Fruit fly (Drosophila melanogaster) whole organism, embryonic: ENCODE results near the gene sws.

Source experiments
- ATbp ChIP-seq: fragments of 200-800 bp; sonication (Bioruptor generic); optimal IDR thresholded peaks from 2 replicates; lab custom pipeline; 2017; ENCODE audit warnings: missing biosample characterization, mild to moderate bottlenecking, missing genetic modification characterization, missing genetic modification reagents
- CG10654 ChIP-seq: fragments of 200-800 bp; sonication (Bioruptor generic); optimal IDR thresholded peaks from 2 replicates; lab custom pipeline; 2016; ENCODE audit warnings: missing biosample characterization, missing genetic modification characterization
- CG12219 ChIP-seq: fragments of 200-800 bp; sonication (Bioruptor generic); optimal IDR thresholded peaks from 3 replicates; lab custom pipeline; 2018; ENCODE audit warnings: missing biosample characterization, mild to moderate bottlenecking, missing genetic modification characterization
- CG14965 ChIP-seq: fragments of 200-800 bp; sonication (Bioruptor generic); optimal IDR thresholded peaks from 2 replicates; lab custom pipeline; 2016; ENCODE audit warnings: missing biosample characterization, missing genetic modification characterization, borderline replicate concordance
- CG15011 ChIP-seq: fragments of 200-800 bp; sonication (Bioruptor generic); optimal IDR thresholded peaks from 3 replicates; lab custom pipeline; 2018; ENCODE audit warnings: missing biosample characterization, mild to moderate bottlenecking, missing genetic modification characterization
- CG1529 ChIP-seq: fragments of 200-800 bp; sonication (Bioruptor generic); optimal IDR thresholded peaks from 3 replicates; lab custom pipeline; 2018; ENCODE audit warnings: missing biosample characterization, missing genetic modification characterization
- CG18619 ChIP-seq: fragments of 200-800 bp; sonication (Bioruptor generic); optimal IDR thresholded peaks from 3 replicates; lab custom pipeline; 2017; ENCODE audit warnings: missing biosample characterization, mild to moderate bottlenecking, missing genetic modification characterization
- CG2712 ChIP-seq: fragments of 200-800 bp; optimal IDR thresholded peaks from 3 replicates; lab custom pipeline; 2019; ENCODE audit warnings: missing biosample characterization, mild to moderate bottlenecking, missing genetic modification characterization, moderate library complexity
- CG2875 ChIP-seq: fragments of 200-800 bp; sonication (Bioruptor generic); optimal IDR thresholded peaks from 2 replicates; lab custom pipeline; 2017; ENCODE audit warnings: missing biosample characterization, mild to moderate bottlenecking, missing genetic modification characterization, missing genetic modification reagents
- CG2889 ChIP-seq: fragments of 200-800 bp; sonication (Bioruptor generic); IDR thresholded peaks from 3 replicates; pipeline ENCODE4 v1.3.6; 2022; ENCODE audit warnings: missing biosample characterization, missing genetic modification characterization
- CG3065 ChIP-seq: fragments of 200-800 bp; sonication (Bioruptor generic); optimal IDR thresholded peaks from 2 replicates; lab custom pipeline; 2016; ENCODE audit warnings: missing biosample characterization, missing genetic modification characterization
- CG32532 ChIP-seq: fragments of 200-800 bp; sonication (Bioruptor generic); IDR thresholded peaks from 2 replicates; pipeline ENCODE4 v1.3.6; 2022; ENCODE audit warnings: missing biosample characterization, missing genetic modification characterization
- CG42726 ChIP-seq: fragments of 200-800 bp; sonication (Bioruptor generic); IDR thresholded peaks from 2 replicates; pipeline ENCODE4 v1.3.6; 2022; ENCODE audit warnings: missing biosample characterization, missing genetic modification characterization; ENCODE audit not compliant: partially characterized antibody
- CG5953 ChIP-seq: fragments of 200-800 bp; sonication (Bioruptor generic); IDR thresholded peaks from 2 replicates; pipeline ENCODE4 v1.3.6; 2022; ENCODE audit warnings: missing biosample characterization, missing genetic modification characterization
- CG6813 ChIP-seq: fragments of 200-800 bp; sonication (Bioruptor generic); optimal IDR thresholded peaks from 2 replicates; lab custom pipeline; 2017; ENCODE audit warnings: missing biosample characterization, missing genetic modification characterization, mild to moderate bottlenecking, moderate library complexity, missing genetic modification reagents
- CG8089 ChIP-seq: fragments of 200-800 bp; sonication (Bioruptor generic); optimal IDR thresholded peaks from 3 replicates; lab custom pipeline; 2016; ENCODE audit warnings: missing biosample characterization, missing genetic modification characterization
- CG8281 ChIP-seq: fragments of 200-800 bp; sonication (Bioruptor generic); optimal IDR thresholded peaks from 2 replicates; lab custom pipeline; 2018; ENCODE audit warnings: missing biosample characterization, mild to moderate bottlenecking, missing genetic modification characterization, moderate library complexity
- CG8478 ChIP-seq: fragments of >200 bp; optimal IDR thresholded peaks from 2 replicates; lab custom pipeline; 2018
- CoRest ChIP-seq: fragments of 200-800 bp; sonication (Bioruptor generic); optimal IDR thresholded peaks from 3 replicates; lab custom pipeline; 2018; ENCODE audit warnings: missing biosample characterization, mild to moderate bottlenecking, missing genetic modification characterization, moderate library complexity
- Deaf1 ChIP-seq: fragments of 200-800 bp; optimal IDR thresholded peaks from 3 replicates; lab custom pipeline; 2019; ENCODE audit warnings: missing biosample characterization, mild to moderate bottlenecking, missing genetic modification characterization, moderate library complexity
- Fer3 ChIP-seq: fragments of 200-800 bp; sonication (Bioruptor generic); optimal IDR thresholded peaks from 2 replicates; lab custom pipeline; 2018; ENCODE audit warnings: missing biosample characterization, mild to moderate bottlenecking, missing genetic modification characterization, moderate library complexity
- HmgD ChIP-seq: fragments of 200-800 bp; sonication (Bioruptor generic); optimal IDR thresholded peaks from 3 replicates; lab custom pipeline; 2016; ENCODE audit warnings: missing biosample characterization, missing genetic modification characterization
- Lhr ChIP-seq: fragments of 200-800 bp; sonication (Bioruptor generic); optimal IDR thresholded peaks from 3 replicates; lab custom pipeline; 2017; ENCODE audit warnings: mild to moderate bottlenecking, missing biosample characterization, missing genetic modification reagents, missing genetic modification characterization
- Max ChIP-seq: fragments of 200-800 bp; sonication (Bioruptor generic); optimal IDR thresholded peaks from 2 replicates; lab custom pipeline; 2016; ENCODE audit warnings: missing biosample characterization, mild to moderate bottlenecking, missing genetic modification characterization
- Mes4 ChIP-seq: fragments of 200-800 bp; sonication (Bioruptor generic); optimal IDR thresholded peaks from 2 replicates; lab custom pipeline; 2016; ENCODE audit warnings: missing biosample characterization, missing genetic modification characterization
- Rfx ChIP-seq: fragments of 200-800 bp; sonication (Bioruptor generic); IDR thresholded peaks from 2 replicates; pipeline ENCODE4 v1.3.6; 2022; ENCODE audit warnings: missing biosample characterization, missing genetic modification characterization
- Scr ChIP-seq: fragments of 200-800 bp; sonication (Bioruptor generic); IDR thresholded peaks from 2 replicates; pipeline ENCODE4 v1.3.6; 2022; ENCODE audit warnings: missing biosample characterization, missing genetic modification characterization; ENCODE audit not compliant: partially characterized antibody
- Ssrp ChIP-seq: fragments of 200-800 bp; sonication (Bioruptor generic); optimal IDR thresholded peaks from 2 replicates; lab custom pipeline; 2018; ENCODE audit warnings: missing biosample characterization, mild to moderate bottlenecking, missing genetic modification characterization, moderate library complexity
- Taf1 ChIP-seq: fragments of 200-800 bp; sonication (Bioruptor generic); IDR thresholded peaks from 2 replicates; pipeline ENCODE4 v1.3.6; 2022; ENCODE audit warnings: missing biosample characterization, missing genetic modification characterization
- ab ChIP-seq: fragments of 200-800 bp; sonication (Bioruptor generic); optimal IDR thresholded peaks from 2 replicates; lab custom pipeline; 2016; ENCODE audit warnings: missing biosample characterization, missing genetic modification characterization
- bigmax ChIP-seq: fragments of 200-800 bp; sonication (Bioruptor generic); optimal IDR thresholded peaks from 2 replicates; lab custom pipeline; 2018; ENCODE audit warnings: missing biosample characterization, mild to moderate bottlenecking, missing genetic modification characterization
- bowl ChIP-seq: fragments of 200-800 bp; sonication (Bioruptor generic); IDR thresholded peaks from 2 replicates; pipeline ENCODE4 v1.3.6; 2022; ENCODE audit warnings: missing biosample characterization, missing genetic modification characterization
- caup ChIP-seq: fragments of 200-800 bp; sonication (Bioruptor generic); optimal IDR thresholded peaks from 3 replicates; lab custom pipeline; 2017; ENCODE audit warnings: missing biosample characterization, mild to moderate bottlenecking, missing genetic modification characterization, moderate library complexity; ENCODE audit not compliant: severe bottlenecking
- dati ChIP-seq: fragments of 200-800 bp; sonication (Bioruptor generic); IDR thresholded peaks from 2 replicates; pipeline ENCODE4 v1.3.6; 2022; ENCODE audit warnings: missing biosample characterization, missing genetic modification characterization
- dimm ChIP-seq: fragments of 200-800 bp; sonication (Bioruptor generic); IDR thresholded peaks from 2 replicates; pipeline ENCODE4 v1.3.6; 2022; ENCODE audit warnings: missing biosample characterization, missing genetic modification characterization
- emc ChIP-seq: fragments of 200-800 bp; sonication (Bioruptor generic); optimal IDR thresholded peaks from 2 replicates; lab custom pipeline; 2016; ENCODE audit warnings: missing biosample characterization, missing genetic modification characterization
- fd3F ChIP-seq: fragments of 200-800 bp; sonication (Bioruptor generic); optimal IDR thresholded peaks from 2 replicates; lab custom pipeline; 2018; ENCODE audit warnings: missing biosample characterization, mild to moderate bottlenecking, missing genetic modification characterization, moderate library complexity
- fru ChIP-seq: fragments of >200 bp; optimal IDR thresholded peaks from 2 replicates; lab custom pipeline; 2017
- gt ChIP-seq: fragments of 200-800 bp; sonication (Bioruptor generic); IDR thresholded peaks from 2 replicates; pipeline ENCODE4 v1.3.6; 2022; ENCODE audit warnings: missing biosample characterization, missing genetic modification characterization
- h ChIP-seq: fragments of >200 bp; optimal IDR thresholded peaks from 2 replicates; lab custom pipeline; 2017
- hth ChIP-seq: fragments of >200 bp; optimal IDR thresholded peaks from 2 replicates; lab custom pipeline; 2017; ENCODE audit warnings: inconsistent platforms
- lab ChIP-seq: fragments of 200-800 bp; sonication (Bioruptor generic); optimal IDR thresholded peaks from 3 replicates; lab custom pipeline; 2017; ENCODE audit warnings: missing biosample characterization, missing genetic modification characterization, mild to moderate bottlenecking, moderate library complexity, missing genetic modification reagents
- mam ChIP-seq: fragments of 200-800 bp; sonication (Bioruptor generic); optimal IDR thresholded peaks from 3 replicates; lab custom pipeline; 2016; ENCODE audit warnings: missing biosample characterization, missing genetic modification characterization
- ranshi ChIP-seq: fragments of 200-800 bp; sonication (Bioruptor generic); IDR thresholded peaks from 2 replicates; pipeline ENCODE4 v1.3.6; 2022; ENCODE audit warnings: missing biosample characterization, missing genetic modification characterization
- ro ChIP-seq: fragments of 200-800 bp; sonication (Bioruptor generic); IDR thresholded peaks from 2 replicates; pipeline ENCODE4 v1.3.6; 2022; ENCODE audit warnings: missing biosample characterization, missing genetic modification characterization
- schlank ChIP-seq: fragments of 200-800 bp; sonication (Bioruptor generic); optimal IDR thresholded peaks from 2 replicates; lab custom pipeline; 2018; ENCODE audit warnings: missing biosample characterization, mild to moderate bottlenecking, missing genetic modification characterization
- sim ChIP-seq: fragments of 200-800 bp; sonication (Bioruptor generic); IDR thresholded peaks from 2 replicates; pipeline ENCODE4 v1.3.6; 2022; ENCODE audit warnings: missing biosample characterization, missing genetic modification characterization
- sqz ChIP-seq: fragments of 200-800 bp; sonication (Bioruptor generic); optimal IDR thresholded peaks from 3 replicates; lab custom pipeline; 2018; ENCODE audit warnings: missing biosample characterization, mild to moderate bottlenecking, missing genetic modification characterization
- unc-4 ChIP-seq: fragments of 200-800 bp; sonication (Bioruptor generic); IDR thresholded peaks from 2 replicates; pipeline ENCODE4 v1.3.6; 2022; ENCODE audit warnings: missing biosample characterization, missing genetic modification characterization; ENCODE audit not compliant: partially characterized antibody
- vfl ChIP-seq: fragments of 200-800 bp; sonication (Bioruptor generic); optimal IDR thresholded peaks from 2 replicates; lab custom pipeline; 2016; ENCODE audit warnings: missing biosample characterization, missing genetic modification characterization

The sws gene

dm6 chrX:7908239-7909068, 59.6 kb downstream of the sws start, which contains the start of the genes dpr14 and spidey (continued):
- peak; percentile 61 for TF ChIP-seq CG8281
- peak; percentile 88 for TF ChIP-seq ranshi (GFP tag; lab: Robert Waterston, UW)
- peak; percentile 89 for TF ChIP-seq Taf1 (GFP tag; lab: Robert Waterston, UW)
- TF ChIP-seq fd3F (GFP tag; lab: Kevin White, UChicago), result peak; percentile 84
- peak; percentile 87 for TF ChIP-seq schlank
- TF ChIP-seq CG32532 (GFP tag; lab: Robert Waterston, UW), result peak; percentile 94
- TF ChIP-seq fru (lab: Kevin White, UChicago), result no peak
- TF ChIP-seq CG2712 (tag; lab: Kevin White, UChicago), result peak; percentile 92
- peak; percentile 55 for TF ChIP-seq Scr (GFP tag; lab: Robert Waterston, UW)
- TF ChIP-seq CG14965, result peak; percentile 36
- TF ChIP-seq CG6813 (GFP tag; lab: Kevin White, UChicago), result peak; percentile 92
- TF ChIP-seq vfl (GFP tag; lab: Kevin White, UChicago), result peak; percentile 80
- TF ChIP-seq h, result no peak
- TF ChIP-seq bowl, result peak; percentile 77
- TF ChIP-seq dati, result no peak
- TF ChIP-seq lab (GFP tag; lab: Kevin White, UChicago), result peak; percentile 96
- peak; percentile 93 for TF ChIP-seq Fer3 (tag; lab: Kevin White, UChicago)
- peak; percentile 52 for TF ChIP-seq HmgD (GFP tag; lab: Kevin White, UChicago)
- TF ChIP-seq Mes4 (GFP tag; lab: Kevin White, UChicago), result peak; percentile 79
- peak; percentile 86 for TF ChIP-seq CG2875 (GFP tag; lab: Kevin White, UChicago)
- peak; percentile 78 for TF ChIP-seq Ssrp (tag; lab: Kevin White, UChicago)
- TF ChIP-seq sim, result peak; percentile 64; the same call in 1 of the 2 replicates
- peak; percentile 94 for TF ChIP-seq Rfx (GFP tag; lab: Robert Waterston, UW)
- peak; percentile 36 for TF ChIP-seq bigmax (GFP tag; lab: Kevin White, UChicago)
- peak; percentile 72 for TF ChIP-seq CG5953 (GFP tag; lab: Robert Waterston, UW)
- TF ChIP-seq caup (GFP tag; lab: Kevin White, UChicago), result peak; percentile 92
- TF ChIP-seq CoRest (tag; lab: Kevin White, UChicago), result peak; percentile 92
- peak; percentile 42; the same call in 1 of the 2 replicates for TF ChIP-seq ro (GFP tag; lab: Robert Waterston, UW)
- no peak for TF ChIP-seq CG42726 (GFP tag; lab: Robert Waterston, UW)
- TF ChIP-seq CG8089, result peak; percentile 75
- peak; percentile 85 for TF ChIP-seq CG2889 (GFP tag; lab: Robert Waterston, UW)
- peak; percentile 70; the same call in 1 of the 2 replicates for TF ChIP-seq dimm (GFP tag; lab: Robert Waterston, UW)
- TF ChIP-seq ab (GFP tag; lab: Kevin White, UChicago), result peak; percentile 81
- peak; percentile 87 for TF ChIP-seq CG15011 (GFP tag; lab: Kevin White, UChicago)
- TF ChIP-seq unc-4, result peak; percentile 42
- TF ChIP-seq CG12219, result peak; percentile 89
- TF ChIP-seq CG3065 (GFP tag; lab: Kevin White, UChicago), result peak; percentile 56
- peak; percentile 81 for TF ChIP-seq sqz (GFP tag; lab: Kevin White, UChicago)
- TF ChIP-seq CG18619 (GFP tag; lab: Kevin White, UChicago), result peak; percentile 90
- TF ChIP-seq CG8478 (lab: Kevin White, UChicago), result peak; percentile 36
- TF ChIP-seq gt (GFP tag; lab: Robert Waterston, UW), result peak; percentile 49; the same call in 1 of the 2 replicates
- peak; percentile 73 for TF ChIP-seq CG10654 (GFP tag; lab: Kevin White, UChicago)
- TF ChIP-seq Lhr (GFP tag; lab: Kevin White, UChicago), result peak; percentile 57
- peak; percentile 84 for TF ChIP-seq Max (GFP tag; lab: Kevin White, UChicago)
- no peak for TF ChIP-seq hth (lab: Kevin White, UChicago)
- peak; percentile 77 for TF ChIP-seq CG1529 (GFP tag; lab: Kevin White, UChicago)
- peak; percentile 89 for TF ChIP-seq ATbp (GFP tag; lab: Kevin White, UChicago)
- TF ChIP-seq emc (GFP tag; lab: Kevin White, UChicago), result peak; percentile 64
- peak; percentile 88 for TF ChIP-seq mam (GFP tag; lab: Kevin White, UChicago)
- TF ChIP-seq Deaf1 (tag; lab: Kevin White, UChicago), result peak; percentile 69
